Worm (Caenorhabditis elegans) whole organism, L2 larva: ENCODE data around the gene rha-2.

Experiments
- C34F6.9 ChIP-seq: fragments of 150-350 bp; optimal IDR thresholded peaks from 2 replicates; lab custom pipeline; 2014; ENCODE audit warnings: missing biosample characterization, missing genetic modification characterization
- F13H6.1 ChIP-seq: sonication (generic microtip); optimal IDR thresholded peaks from 2 replicates; lab custom pipeline; 2016; ENCODE audit warnings: missing genetic modification characterization, missing compliant biosample characterization
- R02D3.7 ChIP-seq: fragments of 150-350 bp; optimal IDR thresholded peaks from 2 replicates; lab custom pipeline; 2014; ENCODE audit warnings: missing biosample characterization, missing genetic modification characterization
- Y55F3AM.14 ChIP-seq: fragments of 200-800 bp; sonication (Bioruptor generic); optimal IDR thresholded peaks from 2 replicates; lab custom pipeline; 2018; ENCODE audit warnings: mild to moderate bottlenecking, missing genetic modification characterization, missing compliant biosample characterization
- aly-2 ChIP-seq: fragments of 150-350 bp; optimal IDR thresholded peaks from 2 replicates; lab custom pipeline; 2014; ENCODE audit warnings: missing biosample characterization, missing genetic modification characterization
- ama-1 ChIP-seq: fragments of 150-350 bp; optimal IDR thresholded peaks from 2 replicates; lab custom pipeline; 2018; ENCODE audit warnings: inconsistent platforms
- blmp-1 ChIP-seq: sonication (generic microtip); optimal IDR thresholded peaks from 2 replicates; lab custom pipeline; 2017; ENCODE audit warnings: missing genetic modification characterization, mild to moderate bottlenecking, missing compliant biosample characterization, antibody characterized with exemption, moderate library complexity; ENCODE audit not compliant: insufficient read depth
- ceh-16 ChIP-seq: fragments of 150-350 bp; optimal IDR thresholded peaks from 2 replicates; lab custom pipeline; 2014; ENCODE audit warnings: missing biosample characterization, missing genetic modification characterization
- ceh-82 ChIP-seq: fragments of 150-350 bp; optimal IDR thresholded peaks from 2 replicates; lab custom pipeline; 2014; ENCODE audit warnings: missing biosample characterization, missing genetic modification characterization
- crh-2 ChIP-seq: sonication (generic microtip); optimal IDR thresholded peaks from 2 replicates; lab custom pipeline; 2017; ENCODE audit warnings: missing biosample characterization, missing genetic modification characterization
- dmd-4 ChIP-seq: sonication (generic microtip); optimal IDR thresholded peaks from 2 replicates; lab custom pipeline; 2017; ENCODE audit warnings: missing biosample characterization, missing genetic modification characterization
- elt-1 ChIP-seq: fragments of 150-350 bp; optimal IDR thresholded peaks from 2 replicates; lab custom pipeline; 2014; ENCODE audit warnings: missing biosample characterization, missing genetic modification characterization
- elt-3 ChIP-seq: sonication (generic microtip); optimal IDR thresholded peaks from 2 replicates; lab custom pipeline; 2017; ENCODE audit warnings: missing biosample characterization, missing genetic modification characterization
- fos-1 ChIP-seq: fragments of 150-350 bp; optimal IDR thresholded peaks from 2 replicates; lab custom pipeline; 2014; ENCODE audit warnings: missing biosample characterization, missing genetic modification characterization
- gmeb-1 ChIP-seq: fragments of 150-350 bp; optimal IDR thresholded peaks from 2 replicates; lab custom pipeline; 2014; ENCODE audit warnings: missing biosample characterization, missing genetic modification characterization
- lin-11 ChIP-seq: fragments of 150-350 bp; sonication (generic microtip); optimal IDR thresholded peaks from 2 replicates; lab custom pipeline; 2014; ENCODE audit warnings: missing biosample characterization, missing genetic modification characterization, inconsistent platforms, mixed read lengths
- lin-13 ChIP-seq: fragments of 150-350 bp; optimal IDR thresholded peaks from 2 replicates; lab custom pipeline; 2014; ENCODE audit warnings: missing biosample characterization, missing genetic modification reagents, missing genetic modification characterization
- lsy-2 ChIP-seq, 2 experiments: fragments of 150-350 bp in 1 of 2; sonication (generic microtip) in 1 of 2; optimal IDR thresholded peaks; 2 replicates each; lab custom pipeline; 2014 to 2017; ENCODE audit warnings: missing biosample characterization in 2 of 2, missing genetic modification characterization in 2 of 2
- mab-5 ChIP-seq: fragments of 150-350 bp; optimal IDR thresholded peaks from 2 replicates; lab custom pipeline; 2014; ENCODE audit warnings: missing biosample characterization, missing genetic modification characterization
- mbf-1 ChIP-seq: sonication (generic microtip); optimal IDR thresholded peaks from 2 replicates; lab custom pipeline; 2017; ENCODE audit warnings: missing biosample characterization, missing genetic modification characterization
- nhr-10 ChIP-seq: sonication (generic microtip); optimal IDR thresholded peaks from 2 replicates; lab custom pipeline; 2017; ENCODE audit warnings: missing biosample characterization, missing genetic modification characterization
- nhr-11 ChIP-seq: fragments of 150-350 bp; optimal IDR thresholded peaks from 2 replicates; lab custom pipeline; 2014; ENCODE audit warnings: missing biosample characterization, missing genetic modification characterization
- nhr-129 ChIP-seq: fragments of 150-350 bp; optimal IDR thresholded peaks from 2 replicates; lab custom pipeline; 2014; ENCODE audit warnings: missing biosample characterization, missing genetic modification characterization
- nhr-21 ChIP-seq: fragments of 150-350 bp; optimal IDR thresholded peaks from 2 replicates; lab custom pipeline; 2014; ENCODE audit warnings: missing biosample characterization, missing genetic modification characterization
- nhr-25 ChIP-seq: fragments of 150-350 bp; sonication (generic microtip); optimal IDR thresholded peaks from 3 replicates; lab custom pipeline; 2014; ENCODE audit warnings: missing biosample characterization, missing genetic modification characterization
- nhr-6 ChIP-seq: fragments of 150-350 bp; optimal IDR thresholded peaks from 2 replicates; lab custom pipeline; 2014; ENCODE audit warnings: missing biosample characterization, missing genetic modification characterization
- nhr-77 ChIP-seq: fragments of 150-350 bp; optimal IDR thresholded peaks from 2 replicates; lab custom pipeline; 2014; ENCODE audit warnings: missing biosample characterization, missing genetic modification characterization
- skn-1 ChIP-seq: sonication (generic microtip); optimal IDR thresholded peaks from 2 replicates; lab custom pipeline; 2017; ENCODE audit warnings: missing biosample characterization, missing genetic modification characterization
- sma-3 ChIP-seq: sonication (generic microtip); optimal IDR thresholded peaks from 2 replicates; lab custom pipeline; 2016; ENCODE audit warnings: missing genetic modification reagents, missing genetic modification characterization, missing compliant biosample characterization
- sma-9 ChIP-seq, 2 experiments: fragments of 150-350 bp in 1 of 2; sonication (generic microtip) in 1 of 2; optimal IDR thresholded peaks; 2 replicates each; lab custom pipeline; 2014 to 2016; ENCODE audit warnings: missing genetic modification characterization in 2 of 2, mild to moderate bottlenecking in 1 of 2, missing biosample characterization in 1 of 2, missing compliant biosample characterization in 1 of 2, missing genetic modification reagents in 1 of 2, moderate library complexity in 1 of 2
- snpc-4 ChIP-seq: fragments of 150-350 bp; optimal IDR thresholded peaks from 2 replicates; lab custom pipeline; 2014; ENCODE audit warnings: missing biosample characterization, missing genetic modification characterization
- unc-55 ChIP-seq: fragments of 150-350 bp; sonication (generic microtip); optimal IDR thresholded peaks from 3 replicates; lab custom pipeline; 2014; ENCODE audit warnings: missing biosample characterization, missing genetic modification reagents, missing genetic modification characterization
- unc-62 ChIP-seq: fragments of 150-350 bp; optimal IDR thresholded peaks from 2 replicates; lab custom pipeline; 2014; ENCODE audit warnings: missing biosample characterization, missing genetic modification reagents, missing genetic modification characterization
- zag-1 ChIP-seq: fragments of 150-350 bp; optimal IDR thresholded peaks from 2 replicates; lab custom pipeline; 2014; ENCODE audit warnings: missing biosample characterization, missing genetic modification characterization
- ztf-1 ChIP-seq: fragments of 200-800 bp; sonication (Bioruptor generic); conservative IDR thresholded peaks from 2 replicates; pipeline ENCODE4 v1.3.6; 2022; ENCODE audit warnings: missing genetic modification characterization, missing compliant biosample characterization

The rha-2 gene

ce11 chrIII:8643639-8644038, 29.3 kb upstream of the rha-2 start, which contains the start of gene twk-7:
Gene twk-7 (minus strand): TSS chrIII:8643739.
- TF ChIP-seq nhr-11 (tag; lab: Kevin White, UChicago) (no peak), nhr-77 (no peak), F13H6.1 (tag; lab: Kevin White, UChicago) (no peak), fos-1 (tag; lab: Kevin White, UChicago) (no peak), skn-1 (tag; lab: Kevin White, UChicago) (no peak), lin-13 (no peak), nhr-6 (tag; lab: Kevin White, UChicago) (no peak)
- TF ChIP-seq, all 48 proteins: peak for 0

- TF ChIP-seq fos-1 (tag; lab: Kevin White, UChicago) (peak; percentile 16), C34F6.9 (tag; lab: Kevin White, UChicago) (no peak), sma-3 (peak; percentile 44)
- TF ChIP-seq, all 48 proteins: peak for 2
Measured at ce11 chrIII:8639188-8639795, 24.9 kb upstream of the rha-2 start, which contains the start of gene fip-1. Gene fip-1 (plus strand): TSS chrIII:8639745.

ce11 chrIII:8636803-8637202, 22.4 kb upstream of the rha-2 start:
- TF ChIP-seq Y55F3AM.14 (GFP tag; lab: Kevin White, UChicago) (no peak), lsy-2 (tag; optimal IDR thresholded peaks at IDR 0.05; lab: Kevin White, UChicago) (peak in 1 of 2 experiments; percentile 52), snpc-4 (no peak), dmd-4 (tag; lab: Kevin White, UChicago) (no peak), elt-1 (tag; lab: Kevin White, UChicago) (no peak), sma-9 (GFP tag; optimal IDR thresholded peaks at IDR 0.05; lab: Kevin White, UChicago) (no peak), sma-9 (tag; optimal IDR thresholded peaks at IDR 0.05; lab: Kevin White, UChicago) (no peak), nhr-6 (tag; lab: Kevin White, UChicago) (no peak), mbf-1 (tag; lab: Kevin White, UChicago) (no peak), zag-1 (no peak), nhr-129 (peak; percentile 27), ama-1 (lab: Kevin White, UChicago) (no peak), mab-5 (tag; lab: Kevin White, UChicago) (peak; percentile 78), nhr-77 (no peak), gmeb-1 (no peak), ceh-82 (tag; lab: Kevin White, UChicago) (no peak), C34F6.9 (tag; lab: Kevin White, UChicago) (peak; percentile 36), nhr-11 (tag; lab: Kevin White, UChicago) (no peak), R02D3.7 (tag; lab: Kevin White, UChicago) (no peak), elt-3 (tag; lab: Kevin White, UChicago) (no peak), F13H6.1 (tag; lab: Kevin White, UChicago) (no peak), lin-11 (no peak), unc-55 (GFP tag; lab: Kevin White, UChicago) (peak; percentile 15), unc-62 (GFP tag; lab: Kevin White, UChicago) (no peak), lin-13 (no peak), ztf-1 (GFP tag; lab: Robert Waterston, UW) (no peak), crh-2 (peak; percentile 23), aly-2 (tag; lab: Kevin White, UChicago) (no peak), fos-1 (tag; lab: Kevin White, UChicago) (no peak), nhr-21 (tag; lab: Kevin White, UChicago) (no peak), blmp-1 (no peak), ceh-16 (tag; lab: Kevin White, UChicago) (no peak)

- TF ChIP-seq aly-2 (tag; lab: Kevin White, UChicago): no peak
- TF ChIP-seq skn-1 (tag; lab: Kevin White, UChicago): no peak
- peak; percentile 55 for TF ChIP-seq sma-9 (GFP tag; optimal IDR thresholded peaks at IDR 0.05; lab: Kevin White, UChicago)
- TF ChIP-seq sma-9 (tag; optimal IDR thresholded peaks at IDR 0.05; lab: Kevin White, UChicago): no peak
- TF ChIP-seq lin-13: peak; percentile 53
- TF ChIP-seq sma-3: peak; percentile 41
- TF ChIP-seq unc-55 (GFP tag; lab: Kevin White, UChicago): peak; percentile 88
- no peak for TF ChIP-seq nhr-25
- no peak for TF ChIP-seq elt-3 (tag; lab: Kevin White, UChicago)
- TF ChIP-seq lin-11: peak; percentile 23
- TF ChIP-seq nhr-21 (tag; lab: Kevin White, UChicago): no peak
- peak; percentile 55 to 88 for TF ChIP-seq lsy-2 (tag; optimal IDR thresholded peaks at IDR 0.05; lab: Kevin White, UChicago)
- peak; percentile 19 for TF ChIP-seq nhr-129
- no peak for TF ChIP-seq crh-2
- peak; percentile 79 for TF ChIP-seq C34F6.9 (tag; lab: Kevin White, UChicago)
- TF ChIP-seq gmeb-1: peak; percentile 89
- no peak for TF ChIP-seq F13H6.1 (tag; lab: Kevin White, UChicago)
- peak; percentile 17 for TF ChIP-seq fos-1 (tag; lab: Kevin White, UChicago)
- TF ChIP-seq nhr-10 (tag; lab: Kevin White, UChicago): no peak
Measured at ce11 chrIII:8630833-8631232, 16.5 kb upstream of the rha-2 start, which contains the start of gene dnj-10. Gene dnj-10 (plus strand): TSS chrIII:8631165.
